Fruit fly (Drosophila melanogaster) Kc167 (cell line): Measurements from ENCODE around the gene CG5194.

Experiments
- Myc ChIP-seq: fragments of >200 bp; optimal IDR thresholded peaks from 2 replicates; lab custom pipeline; 2017; ENCODE audit warnings: missing external identifiers
- h ChIP-seq: fragments of >200 bp; optimal IDR thresholded peaks from 3 replicates; lab custom pipeline; 2018; ENCODE audit warnings: missing external identifiers
- insv ChIP-seq: fragments of >200 bp; optimal IDR thresholded peaks from 3 replicates; lab custom pipeline; 2018; ENCODE audit warnings: missing external identifiers
- psq ChIP-seq: fragments of >200 bp; optimal IDR thresholded peaks from 2 replicates; lab custom pipeline; 2017; ENCODE audit warnings: missing external identifiers
- ttk ChIP-seq: sonication (Bioruptor generic); optimal IDR thresholded peaks from 2 replicates; lab custom pipeline; 2017; ENCODE audit warnings: missing external identifiers

DNA sequence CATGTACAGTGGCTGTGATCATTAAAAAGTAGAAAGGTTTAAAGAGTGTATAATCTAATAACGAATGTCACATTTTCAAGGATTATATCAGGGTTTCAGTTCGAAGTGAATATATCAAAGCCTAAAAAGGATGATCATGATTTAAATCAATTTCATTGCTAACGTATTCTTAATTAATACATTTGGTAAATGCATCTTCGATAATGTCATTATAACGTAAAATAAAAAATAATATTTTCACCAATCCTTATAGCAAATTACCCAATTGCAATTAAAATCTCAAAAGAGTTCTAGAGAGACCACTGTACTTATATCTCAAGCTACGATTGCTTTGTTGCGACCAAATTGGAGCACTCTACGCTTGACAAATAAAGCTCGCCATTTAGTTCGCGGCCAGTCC lies 27.6 kb downstream of the CG5194 start:
- TF ChIP-seq psq (lab: Kevin White, UChicago), result no peak
- no peak for TF ChIP-seq h
- TF ChIP-seq Myc (lab: Kevin White, UChicago), result no peak
- no peak for TF ChIP-seq ttk (lab: Kevin White, UChicago)
- no peak for TF ChIP-seq insv (lab: Kevin White, UChicago)
